Worm (Caenorhabditis elegans) whole organism, late embryonic: ENCODE data around the gene T23G4.2.

Experiments used
- C08G9.2 ChIP-seq: sonication (generic microtip); optimal IDR thresholded peaks from 2 replicates; lab custom pipeline; 2016; ENCODE audit warnings: mild to moderate bottlenecking, missing genetic modification characterization, moderate library complexity, missing compliant biosample characterization
- K02D7.2 ChIP-seq: sonication (generic microtip); optimal IDR thresholded peaks from 2 replicates; lab custom pipeline; 2017; ENCODE audit warnings: mild to moderate bottlenecking, missing genetic modification characterization, missing compliant biosample characterization
- K09A11.1 ChIP-seq: sonication (generic microtip); optimal IDR thresholded peaks from 2 replicates; lab custom pipeline; 2017; ENCODE audit warnings: antibody characterized with exemption, mild to moderate bottlenecking, missing genetic modification characterization, missing compliant biosample characterization; ENCODE audit not compliant: insufficient read depth
- Y22D7AL.16 ChIP-seq: sonication (generic microtip); optimal IDR thresholded peaks from 2 replicates; lab custom pipeline; 2016; ENCODE audit warnings: missing genetic modification characterization, missing compliant biosample characterization
- ceh-2 ChIP-seq: sonication (generic microtip); optimal IDR thresholded peaks from 2 replicates; lab custom pipeline; 2016; ENCODE audit warnings: missing genotype, missing genetic modification characterization, missing compliant biosample characterization
- ceh-31 ChIP-seq: sonication (generic microtip); optimal IDR thresholded peaks from 2 replicates; lab custom pipeline; 2016; ENCODE audit warnings: missing genetic modification characterization, missing compliant biosample characterization
- dmd-4 ChIP-seq: sonication (generic microtip); optimal IDR thresholded peaks from 2 replicates; lab custom pipeline; 2016; ENCODE audit warnings: borderline replicate concordance, missing genetic modification characterization, missing compliant biosample characterization
- elt-2 ChIP-seq: sonication (generic microtip); optimal IDR thresholded peaks from 2 replicates; lab custom pipeline; 2016; ENCODE audit warnings: missing genetic modification reagents, missing genetic modification characterization, missing compliant biosample characterization
- ets-4 ChIP-seq: sonication (generic microtip); optimal IDR thresholded peaks from 2 replicates; lab custom pipeline; 2016; ENCODE audit warnings: missing genetic modification characterization, missing compliant biosample characterization
- fax-1 ChIP-seq: sonication (generic microtip); optimal IDR thresholded peaks from 2 replicates; lab custom pipeline; 2016; ENCODE audit warnings: missing genotype, missing genetic modification characterization, missing compliant biosample characterization
- fkh-10 ChIP-seq: fragments of 150-350 bp; optimal IDR thresholded peaks from 2 replicates; lab custom pipeline; 2014; ENCODE audit warnings: missing biosample characterization, missing genetic modification reagents, missing genetic modification characterization
- fkh-6 ChIP-seq: sonication (generic microtip); optimal IDR thresholded peaks from 2 replicates; lab custom pipeline; 2016; ENCODE audit warnings: missing genetic modification characterization, missing compliant biosample characterization
- hlh-13 ChIP-seq: fragments of 200-800 bp; sonication (Bioruptor generic); optimal IDR thresholded peaks from 2 replicates; lab custom pipeline; 2018; ENCODE audit warnings: mild to moderate bottlenecking, missing genetic modification characterization, missing compliant biosample characterization
- hlh-6 ChIP-seq: sonication (generic microtip); optimal IDR thresholded peaks from 2 replicates; lab custom pipeline; 2016; ENCODE audit warnings: missing genotype, missing genetic modification characterization, missing compliant biosample characterization
- hlh-8 ChIP-seq: sonication (generic microtip); optimal IDR thresholded peaks from 2 replicates; lab custom pipeline; 2016; ENCODE audit warnings: missing genotype, missing genetic modification characterization, missing compliant biosample characterization
- mec-3 ChIP-seq: sonication (generic microtip); optimal IDR thresholded peaks from 2 replicates; lab custom pipeline; 2016; ENCODE audit warnings: borderline replicate concordance, missing genetic modification characterization, missing compliant biosample characterization
- nhr-11 ChIP-seq: fragments of 150-350 bp; optimal IDR thresholded peaks from 2 replicates; lab custom pipeline; 2014; ENCODE audit warnings: missing biosample characterization, missing genetic modification characterization
- pax-1 ChIP-seq: fragments of 150-350 bp; optimal IDR thresholded peaks from 2 replicates; lab custom pipeline; 2014; ENCODE audit warnings: missing biosample characterization, missing genetic modification characterization
- pha-4 ChIP-seq: fragments of 150-350 bp; optimal IDR thresholded peaks from 2 replicates; lab custom pipeline; 2018; ENCODE audit warnings: missing biosample characterization, missing genetic modification reagents, missing genetic modification characterization
- pqm-1 ChIP-seq: sonication (generic microtip); optimal IDR thresholded peaks from 2 replicates; lab custom pipeline; 2016; ENCODE audit warnings: missing genetic modification characterization, missing compliant biosample characterization
- rnt-1 ChIP-seq: sonication (generic microtip); optimal IDR thresholded peaks from 2 replicates; lab custom pipeline; 2016; ENCODE audit warnings: missing genetic modification characterization, missing compliant biosample characterization
- sox-4 ChIP-seq: sonication (generic microtip); optimal IDR thresholded peaks from 2 replicates; lab custom pipeline; 2017; ENCODE audit warnings: mild to moderate bottlenecking, missing genetic modification characterization, inconsistent platforms, missing compliant biosample characterization
- syd-9 ChIP-seq: sonication (generic microtip); optimal IDR thresholded peaks from 2 replicates; lab custom pipeline; 2016; ENCODE audit warnings: mild to moderate bottlenecking, missing genetic modification characterization, moderate library complexity, missing compliant biosample characterization
- tbx-2 ChIP-seq: sonication (generic microtip); optimal IDR thresholded peaks from 2 replicates; lab custom pipeline; 2016; ENCODE audit warnings: missing genetic modification characterization, missing compliant biosample characterization
- unc-3 ChIP-seq, 2 experiments: fragments of 200-800 bp in 1 of 2; sonication (Bioruptor generic) in 1 of 2; sonication (generic microtip) in 1 of 2; conservative IDR thresholded peaks in 1 of 2; optimal IDR thresholded peaks in 1 of 2; 2 replicates each; pipeline versions ENCODE4 v1.3.6 to Lab custom; 2016 to 2022; ENCODE audit warnings: missing compliant biosample characterization in 2 of 2, missing genetic modification characterization in 2 of 2, missing genetic modification reagents in 1 of 2
- unc-42 ChIP-seq: sonication (generic microtip); optimal IDR thresholded peaks from 2 replicates; lab custom pipeline; 2016; ENCODE audit warnings: missing genotype, missing genetic modification characterization, missing compliant biosample characterization
- unc-55 ChIP-seq: sonication (generic microtip); optimal IDR thresholded peaks from 2 replicates; lab custom pipeline; 2017; ENCODE audit warnings: missing biosample characterization, missing genetic modification reagents, missing genetic modification characterization
- unc-86 ChIP-seq: sonication (generic microtip); optimal IDR thresholded peaks from 2 replicates; lab custom pipeline; 2016; ENCODE audit warnings: missing genetic modification characterization, missing compliant biosample characterization
- ztf-16 ChIP-seq: sonication (generic microtip); optimal IDR thresholded peaks from 2 replicates; lab custom pipeline; 2017; ENCODE audit warnings: missing genetic modification characterization, missing compliant biosample characterization

The T23G4.2 gene

DNA sequence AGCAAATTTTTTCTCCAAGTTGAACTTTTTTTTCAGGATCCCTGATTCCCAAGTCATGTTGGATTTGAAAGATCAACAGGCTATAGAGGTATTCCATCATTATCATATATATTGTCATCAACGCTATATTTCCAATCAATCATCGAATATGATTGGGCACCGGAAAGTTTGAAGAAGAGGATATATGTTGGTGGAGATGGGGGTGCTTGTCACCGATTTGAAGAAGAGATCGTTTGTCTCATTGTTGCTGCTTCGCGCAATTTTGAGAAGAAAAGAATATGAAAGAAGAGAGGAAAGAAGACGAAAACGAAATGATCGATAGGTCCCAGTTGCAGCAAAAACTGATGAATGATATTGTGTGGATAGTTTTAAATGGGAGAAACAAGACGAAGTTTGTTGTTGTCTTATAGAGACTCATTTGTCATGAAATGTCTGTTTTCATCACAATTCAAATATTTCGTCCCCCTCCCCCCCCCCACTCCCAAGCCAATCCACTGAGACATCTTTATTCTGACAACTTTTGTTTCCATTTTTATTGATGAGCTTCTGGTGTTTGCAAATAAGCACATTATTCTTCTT is at the start of gene T23G4.2:
TSS of gene T23G4.2 (minus strand) at position 255 of the 579 bp plus-strand sequence.
- peak; percentile 92 for TF ChIP-seq unc-55 (GFP tag; lab: Kevin White, UChicago)
- TF ChIP-seq hlh-8: no peak
- no peak for TF ChIP-seq hlh-6 (tag; lab: Kevin White, UChicago)
- no peak for TF ChIP-seq ceh-31
- TF ChIP-seq unc-42: no peak
- no peak for TF ChIP-seq nhr-11
- no peak for TF ChIP-seq pax-1 (tag; lab: Kevin White, UChicago)
- no peak for TF ChIP-seq unc-86 (tag; lab: Kevin White, UChicago)
- TF ChIP-seq, all 69 proteins: peak for 1

DNA sequence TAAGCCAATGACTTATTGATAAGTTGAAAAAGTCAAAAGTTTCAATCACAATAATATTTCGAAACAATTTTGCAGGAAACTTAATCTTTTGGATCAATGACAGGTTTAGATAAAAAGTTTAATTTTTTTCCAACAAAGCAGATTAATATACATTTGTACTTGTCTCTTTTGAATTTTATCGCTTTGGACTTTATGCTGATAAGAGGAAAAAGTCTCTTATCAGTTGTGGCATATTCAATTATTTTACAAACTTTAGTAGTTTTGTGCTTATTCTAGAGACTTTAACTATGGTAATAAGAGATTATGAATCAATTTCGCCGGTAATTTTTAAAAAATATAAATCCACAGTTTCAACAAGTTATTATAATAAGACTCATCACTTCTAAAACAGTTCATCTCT is 38.5 kb upstream of the T23G4.2 start:
- TF ChIP-seq elt-2: peak; percentile 62
- no peak for TF ChIP-seq unc-55 (GFP tag; lab: Kevin White, UChicago)

DNA sequence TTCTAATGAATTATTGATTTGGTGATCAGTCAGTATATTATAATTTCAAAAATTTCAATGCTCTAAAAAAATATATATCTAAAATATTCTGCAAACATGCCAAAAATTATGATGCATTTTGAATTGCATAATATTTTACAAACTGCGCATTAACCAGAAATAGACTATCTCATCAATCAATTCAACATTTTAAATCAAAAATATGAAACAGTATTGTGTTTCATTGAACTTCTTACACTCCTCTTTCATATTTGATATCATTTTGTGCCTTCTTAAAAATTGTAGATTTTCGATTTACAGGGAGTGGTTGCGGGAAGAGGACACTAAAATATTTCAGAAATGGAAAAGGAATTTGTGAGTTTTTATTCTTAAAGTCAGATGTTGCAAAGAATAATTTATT is 37.3 kb upstream of the T23G4.2 start, which contains the start of gene ent-4:
TSS of gene ent-4 (plus strand) at position 301 of the 400 bp plus-strand sequence.
- no peak for TF ChIP-seq C08G9.2 (tag; lab: Kevin White, UChicago)
- TF ChIP-seq fkh-10 (GFP tag; lab: Kevin White, UChicago): no peak
- TF ChIP-seq fkh-6 (tag; lab: Kevin White, UChicago): no peak
- TF ChIP-seq nhr-11: no peak
- TF ChIP-seq unc-86 (tag; lab: Kevin White, UChicago): no peak
- no peak for TF ChIP-seq Y22D7AL.16 (tag; lab: Kevin White, UChicago)
- TF ChIP-seq ztf-16: no peak
- no peak for TF ChIP-seq sox-4
- TF ChIP-seq unc-55 (GFP tag; lab: Kevin White, UChicago): no peak
- TF ChIP-seq hlh-13: no peak
- TF ChIP-seq ceh-31: no peak
- TF ChIP-seq fax-1 (tag; lab: Kevin White, UChicago): no peak
- no peak for TF ChIP-seq mec-3 (tag; lab: Kevin White, UChicago)
- no peak for TF ChIP-seq dmd-4 (tag; lab: Kevin White, UChicago)
- no peak for TF ChIP-seq pqm-1 (tag; lab: Kevin White, UChicago)

DNA sequence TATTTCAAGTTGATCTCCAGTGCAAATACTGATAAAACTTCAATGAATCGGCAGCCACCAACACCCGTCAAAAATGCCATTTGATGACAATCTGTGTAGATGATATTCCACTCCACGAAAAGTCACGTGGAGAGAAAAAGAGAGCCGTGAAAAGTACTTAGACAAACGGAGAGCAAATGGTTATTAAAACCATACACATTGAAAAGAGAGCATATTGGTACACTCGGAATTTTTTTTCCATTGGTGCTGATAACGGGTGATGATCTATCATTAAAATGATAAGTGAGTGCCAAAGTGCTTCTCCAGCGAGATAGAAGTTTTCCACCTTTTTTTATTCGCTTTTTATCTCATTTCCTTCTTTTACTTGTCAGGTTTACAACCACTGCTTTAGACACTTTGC is 35.8 kb upstream of the T23G4.2 start:
- TF ChIP-seq syd-9 (tag; lab: Kevin White, UChicago) (no peak), elt-2 (no peak)

DNA sequence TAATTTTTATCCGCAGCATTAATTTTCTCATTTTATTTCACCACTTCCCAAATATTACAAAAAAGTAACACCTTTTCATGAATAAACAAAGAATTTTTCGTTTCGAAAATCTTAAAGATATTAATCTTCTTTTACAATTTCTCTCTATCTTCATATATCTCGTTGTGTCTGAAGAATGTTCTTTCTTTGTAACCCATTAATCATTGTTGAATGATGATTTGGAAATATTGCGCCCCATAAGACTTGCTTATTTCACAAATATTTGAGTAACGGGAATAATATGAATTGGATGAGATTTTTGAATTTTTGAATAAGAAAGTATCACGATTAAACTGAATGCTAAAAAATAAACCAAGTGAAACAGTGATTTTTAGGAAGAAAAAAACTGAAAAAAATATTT is 31.6 kb upstream of the T23G4.2 start:
- TF ChIP-seq ets-4 (tag; lab: Kevin White, UChicago): no peak
- no peak for TF ChIP-seq K02D7.2 (tag; lab: Kevin White, UChicago)
- TF ChIP-seq unc-55 (GFP tag; lab: Kevin White, UChicago): peak; percentile 61

DNA sequence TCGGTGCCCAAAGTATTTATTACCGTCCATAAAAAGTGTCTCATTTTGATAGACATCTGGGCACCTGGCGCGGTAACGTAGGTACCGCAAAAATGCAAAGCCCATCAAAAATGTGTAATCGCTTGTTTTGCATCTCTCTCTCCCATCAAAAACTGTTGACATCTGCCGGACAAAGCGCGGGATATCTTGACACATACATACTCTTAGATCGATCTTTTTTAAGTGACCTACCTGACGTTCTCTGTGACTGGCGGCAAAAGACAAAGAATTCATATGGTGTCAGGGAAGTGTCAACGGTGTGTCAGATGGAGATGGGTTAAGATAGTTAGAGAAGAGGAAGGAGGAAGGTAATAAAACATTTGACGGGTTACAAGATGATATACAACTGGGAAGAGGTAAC is 29.6 kb upstream of the T23G4.2 start:
- TF ChIP-seq K09A11.1 (tag; lab: Kevin White, UChicago) (no peak), ceh-2 (tag; lab: Kevin White, UChicago) (no peak), tbx-2 (tag; lab: Kevin White, UChicago) (peak; percentile 18), unc-86 (tag; lab: Kevin White, UChicago) (no peak), unc-55 (GFP tag; lab: Kevin White, UChicago) (peak; percentile 98), rnt-1 (peak; percentile 88), unc-3 (GFP tag; conservative IDR thresholded peaks at IDR 0.05; lab: Robert Waterston, UW) (no peak), unc-3 (tag; optimal IDR thresholded peaks at IDR 0.05; lab: Kevin White, UChicago) (no peak)

DNA sequence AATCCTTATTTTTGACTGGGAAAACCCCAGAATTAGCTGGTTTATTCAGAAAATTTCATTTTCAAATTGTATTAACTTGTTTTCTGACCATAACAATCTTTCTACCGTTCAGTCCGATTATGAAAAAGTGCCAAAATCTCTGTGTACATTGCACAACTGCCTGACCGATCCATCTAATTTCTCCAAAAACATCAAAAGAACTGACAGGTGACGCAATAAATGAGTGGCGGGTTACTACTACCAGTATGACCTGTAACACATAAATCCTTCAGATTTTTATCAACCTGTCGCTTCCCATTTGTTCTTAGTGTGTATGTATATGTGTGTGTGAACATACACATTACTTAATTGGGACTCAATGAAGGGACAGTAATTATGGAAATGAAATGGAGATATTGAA is 27.4 kb upstream of the T23G4.2 start:
- peak; percentile 97 for TF ChIP-seq unc-55 (GFP tag; lab: Kevin White, UChicago)
- no peak for TF ChIP-seq pha-4 (tag; lab: Kevin White, UChicago)
- TF ChIP-seq, all 69 proteins: peak for 1
